Worm (Caenorhabditis elegans): ENCODE measurements around the gene rfp-1.

Gene rfp-1

ce11 chrIII:8405449-8405962, 47.1 kb downstream of the rfp-1 start, which contains the start of the genes ubxn-4 and cyy-1:
ubxn-4 (minus strand) TSS chrIII:8405562.
cyy-1 (plus strand) TSS chrIII:8405874.
- TF ChIP-seq elt-2 (tag; optimal IDR thresholded peaks at IDR 0.05) (peak; percentile 26), nfya-1 (tag; optimal IDR thresholded peaks at IDR 0.05) (peak; percentile 31), pat-9 (tag; optimal IDR thresholded peaks at IDR 0.05) (no peak), dmd-4 (tag; optimal IDR thresholded peaks at IDR 0.05; ENCODE audit: borderline replicate concordance) (no peak), ceh-31 (tag; optimal IDR thresholded peaks at IDR 0.05) (peak; percentile 3)

DNA sequence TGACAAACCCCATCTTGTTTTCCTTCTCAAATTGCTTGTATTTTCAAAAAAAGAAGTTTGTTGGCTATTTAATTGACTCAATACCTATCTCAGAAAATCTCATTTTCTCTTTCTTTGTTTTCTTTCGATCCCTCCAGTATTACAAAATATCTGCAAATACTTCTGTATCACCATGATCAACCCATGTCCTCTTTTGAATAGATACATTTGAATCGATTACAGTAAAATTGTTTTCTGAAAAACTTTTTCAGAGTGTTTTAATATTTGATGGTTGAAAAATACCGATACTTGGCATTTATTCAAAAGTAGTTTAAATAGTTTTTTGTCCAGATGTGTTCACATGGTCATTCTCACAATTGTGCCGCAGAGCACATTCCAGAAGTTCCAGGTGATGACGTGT, 50.7 kb downstream of the rfp-1 start, which contains the start of gene ZK353.9:
Gene ZK353.9, plus strand, starts transcription at position 331 of the 400 bp plus-strand sequence.
- no peak for TF ChIP-seq fax-1 (tag; optimal IDR thresholded peaks at IDR 0.05)
- TF ChIP-seq hlh-30 (tag; optimal IDR thresholded peaks at IDR 0.05; ENCODE audit: insufficient read depth): no peak
- no peak for TF ChIP-seq ceh-24 (tag; optimal IDR thresholded peaks at IDR 0.05)
- TF ChIP-seq sox-2 (GFP tag; IDR thresholded peaks at IDR 0.05): no peak
- no peak for TF ChIP-seq nhr-11 (tag; optimal IDR thresholded peaks at IDR 0.05)
- TF ChIP-seq T23F11.4 (GFP tag; optimal IDR thresholded peaks at IDR 0.05): no peak
- TF ChIP-seq hlh-8 (tag; optimal IDR thresholded peaks at IDR 0.05): no peak
- no peak for TF ChIP-seq hlh-6 (tag; optimal IDR thresholded peaks at IDR 0.05)

DNA sequence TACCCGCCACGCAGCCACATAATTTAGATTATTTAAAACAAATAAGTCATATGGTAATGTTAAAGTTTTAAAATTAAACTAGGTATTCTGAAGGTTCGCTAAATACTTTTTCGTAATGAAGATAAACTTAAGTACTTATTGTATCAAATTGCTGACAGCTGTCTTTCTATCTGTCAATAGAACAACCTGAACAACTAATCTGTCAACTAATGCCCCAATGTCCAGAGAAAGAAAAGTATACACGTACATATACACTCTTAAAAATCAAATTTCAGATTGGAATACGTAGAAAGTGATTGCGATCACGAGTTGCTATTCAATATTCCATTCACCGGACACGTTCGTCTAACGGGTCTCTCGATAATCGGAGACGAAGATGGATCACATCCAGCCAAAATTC, 52.3 kb downstream of the rfp-1 start:
- no peak for TF ChIP-seq nhr-11 (tag; optimal IDR thresholded peaks at IDR 0.05)
- peak; percentile 30 for TF ChIP-seq unc-55 (GFP tag; optimal IDR thresholded peaks at IDR 0.05)

DNA sequence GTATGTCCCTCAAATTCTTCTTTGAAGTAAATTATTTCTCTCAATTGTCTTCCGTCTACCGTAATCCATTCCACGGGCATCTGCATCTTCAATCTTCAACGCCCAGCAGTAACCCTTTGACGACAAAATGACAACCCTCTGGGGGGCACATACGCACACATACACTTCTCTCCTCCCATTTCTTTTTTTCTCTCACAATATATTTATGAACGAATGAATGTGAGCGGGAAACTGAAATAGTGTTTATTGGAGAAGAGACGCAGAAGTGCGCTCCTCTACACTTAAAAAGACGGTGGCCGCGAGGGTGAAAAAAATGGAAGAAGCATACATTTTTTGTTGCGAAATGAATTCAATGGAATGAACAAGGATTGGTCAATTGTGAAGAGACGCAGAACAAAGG, 53.6 kb downstream of the rfp-1 start:
- TF ChIP-seq dve-1 (tag; optimal IDR thresholded peaks at IDR 0.05) (peak; percentile 27), T23F11.4 (GFP tag; optimal IDR thresholded peaks at IDR 0.05) (no peak), pros-1 (tag; optimal IDR thresholded peaks at IDR 0.05) (no peak), npax-4 (tag; optimal IDR thresholded peaks at IDR 0.05) (no peak), ztf-16 (tag; optimal IDR thresholded peaks at IDR 0.05) (no peak), ceh-48 (tag; optimal IDR thresholded peaks at IDR 0.05) (no peak), ceh-2 (tag; optimal IDR thresholded peaks at IDR 0.05) (peak; percentile 13), zip-5 (tag; optimal IDR thresholded peaks at IDR 0.05) (no peak), elt-2 (tag; optimal IDR thresholded peaks at IDR 0.05) (no peak), pqm-1 (tag; optimal IDR thresholded peaks at IDR 0.05) (no peak), tbx-7 (tag; optimal IDR thresholded peaks at IDR 0.05) (no peak), mec-3 (tag; optimal IDR thresholded peaks at IDR 0.05; ENCODE audit: borderline replicate concordance) (no peak), ceh-34 (tag; optimal IDR thresholded peaks at IDR 0.05) (no peak), ama-1 (optimal IDR thresholded peaks at IDR 0.05) (no peak), madf-2 (tag; optimal IDR thresholded peaks at IDR 0.05) (no peak), unc-55 (GFP tag; optimal IDR thresholded peaks at IDR 0.05) (peak; percentile 93), pag-3 (tag; optimal IDR thresholded peaks at IDR 0.05; ENCODE audit: borderline replicate concordance) (no peak), hlh-8 (tag; optimal IDR thresholded peaks at IDR 0.05) (no peak), dmd-4 (tag; optimal IDR thresholded peaks at IDR 0.05; ENCODE audit: borderline replicate concordance) (peak; percentile 23), ceh-6 (GFP tag; optimal IDR thresholded peaks at IDR 0.05) (no peak), elt-4 (tag; optimal IDR thresholded peaks at IDR 0.05) (no peak), pat-9 (tag; optimal IDR thresholded peaks at IDR 0.05) (no peak), pax-1 (tag; optimal IDR thresholded peaks at IDR 0.05) (no peak), lin-11 (tag; optimal IDR thresholded peaks at IDR 0.05) (no peak), unc-3 (GFP tag; conservative IDR thresholded peaks at IDR 0.05) (no peak), unc-3 (tag; optimal IDR thresholded peaks at IDR 0.05) (peak; percentile 44), unc-42 (tag; optimal IDR thresholded peaks at IDR 0.05) (peak; percentile 46), nhr-232 (tag; optimal IDR thresholded peaks at IDR 0.05) (no peak), sdc-2 (tag; optimal IDR thresholded peaks at IDR 0.05) (no peak), hlh-30 (tag; optimal IDR thresholded peaks at IDR 0.05; ENCODE audit: insufficient read depth) (no peak), fkh-6 (tag; optimal IDR thresholded peaks at IDR 0.05) (no peak), sox-4 (tag; optimal IDR thresholded peaks at IDR 0.05) (no peak), ref-2 (tag; optimal IDR thresholded peaks at IDR 0.05) (peak; percentile 67), odd-2 (tag; optimal IDR thresholded peaks at IDR 0.05) (no peak), K02D7.2 (tag; optimal IDR thresholded peaks at IDR 0.05) (no peak), K09A11.1 (tag; optimal IDR thresholded peaks at IDR 0.05; ENCODE audit: insufficient read depth) (no peak), ceh-18 (tag; optimal IDR thresholded peaks at IDR 0.05) (no peak), C38D4.7 (GFP tag; optimal IDR thresholded peaks at IDR 0.05) (no peak), eyg-1 (tag; optimal IDR thresholded peaks at IDR 0.05) (no peak)
